Worm (Caenorhabditis elegans) whole organism, early embryonic: ENCODE data around the gene fbxa-120.
"Not testable (repeated sequence)": the region's sequence is repeated elsewhere in the genome, so short reads cannot be mapped to it uniquely, and the experiment has no call there.

ENCODE experiments used
- B0310.2 ChIP-seq: sonication (generic microtip); optimal IDR thresholded peaks from 2 replicates; lab custom pipeline; 2016; ENCODE audit warnings: mild to moderate bottlenecking, missing genetic modification characterization, missing compliant biosample characterization
- F13C5.2 ChIP-seq: sonication (generic microtip); optimal IDR thresholded peaks from 2 replicates; lab custom pipeline; 2017; ENCODE audit warnings: mild to moderate bottlenecking, missing genetic modification characterization, inconsistent platforms, missing compliant biosample characterization
- aly-1 ChIP-seq: sonication (generic microtip); optimal IDR thresholded peaks from 2 replicates; lab custom pipeline; 2016; ENCODE audit warnings: missing genetic modification characterization, missing compliant biosample characterization
- ama-1 ChIP-seq: fragments of 150-350 bp; optimal IDR thresholded peaks from 2 replicates; lab custom pipeline; 2014
- ceh-13 ChIP-seq: fragments of 200-800 bp; sonication (Bioruptor generic); optimal IDR thresholded peaks from 2 replicates; lab custom pipeline; 2018; ENCODE audit warnings: mild to moderate bottlenecking, missing genetic modification characterization, missing compliant biosample characterization
- ceh-36 ChIP-seq: sonication (generic microtip); optimal IDR thresholded peaks from 2 replicates; lab custom pipeline; 2016; ENCODE audit warnings: missing genetic modification characterization, inconsistent platforms, missing compliant biosample characterization
- ets-7 ChIP-seq: sonication (generic microtip); optimal IDR thresholded peaks from 2 replicates; lab custom pipeline; 2016; ENCODE audit warnings: missing genotype, missing genetic modification characterization, missing compliant biosample characterization
- flt-1 ChIP-seq: fragments of 200-800 bp; sonication (Bioruptor generic); IDR thresholded peaks from 2 replicates; pipeline ENCODE4 v1.3.6; 2022; ENCODE audit warnings: missing genetic modification characterization, missing compliant biosample characterization
- hmbx-1 ChIP-seq: sonication (generic microtip); optimal IDR thresholded peaks from 2 replicates; lab custom pipeline; 2016; ENCODE audit warnings: mild to moderate bottlenecking, missing genetic modification characterization, missing compliant biosample characterization
- hmg-4 ChIP-seq: fragments of 200-800 bp; sonication (Bioruptor generic); optimal IDR thresholded peaks from 2 replicates; lab custom pipeline; 2018; ENCODE audit warnings: mild to moderate bottlenecking, missing genetic modification characterization, missing compliant biosample characterization
- hnd-1 ChIP-seq: sonication (generic microtip); optimal IDR thresholded peaks from 2 replicates; lab custom pipeline; 2016; ENCODE audit warnings: missing genetic modification characterization, missing compliant biosample characterization
- pes-1 ChIP-seq: fragments of 200-800 bp; sonication (Bioruptor generic); IDR thresholded peaks from 2 replicates; pipeline ENCODE4 v1.3.6; 2022; ENCODE audit warnings: missing genetic modification reagents, missing genetic modification characterization, missing compliant biosample characterization
- scrt-1 ChIP-seq: fragments of 200-800 bp; sonication (Bioruptor generic); IDR thresholded peaks from 2 replicates; pipeline ENCODE4 v1.3.6; 2022; ENCODE audit warnings: missing genetic modification characterization, missing compliant biosample characterization
- sea-1 ChIP-seq: fragments of 200-800 bp; sonication (Bioruptor generic); conservative IDR thresholded peaks from 2 replicates; pipeline ENCODE4 v1.3.6; 2022; ENCODE audit warnings: missing genetic modification characterization, missing compliant biosample characterization
- tbx-11 ChIP-seq: fragments of 200-800 bp; sonication (Bioruptor generic); IDR thresholded peaks from 2 replicates; pipeline ENCODE4 v1.3.6; 2022; ENCODE audit warnings: missing genetic modification characterization, missing compliant biosample characterization
- tbx-37 ChIP-seq: fragments of 200-800 bp; sonication (Bioruptor generic); conservative IDR thresholded peaks from 2 replicates; pipeline ENCODE4 v1.3.6; 2022; ENCODE audit warnings: missing genetic modification reagents, missing genetic modification characterization, missing compliant biosample characterization
- tra-4 ChIP-seq: sonication (generic microtip); optimal IDR thresholded peaks from 2 replicates; lab custom pipeline; 2017; ENCODE audit warnings: missing genetic modification characterization, missing compliant biosample characterization

The fbxa-120 gene

ce11 chrX:17301900-17302299 is 619 bp upstream of the fbxa-120 start, which contains the start of gene C33E10.10:
TSS of gene C33E10.10 (minus strand) at chrX:17302000.
- TF ChIP-seq F13C5.2 (tag; lab: Kevin White, UChicago) (no peak), scrt-1 (no peak), hnd-1 (tag; lab: Kevin White, UChicago) (no peak), sea-1 (GFP tag; lab: Robert Waterston, UW) (no peak), B0310.2 (tag; lab: Kevin White, UChicago) (no peak), hmbx-1 (tag; lab: Kevin White, UChicago) (no peak), aly-1 (tag; lab: Kevin White, UChicago) (no peak), hmg-4 (GFP tag; lab: Kevin White, UChicago) (no peak), tbx-11 (GFP tag; lab: Robert Waterston, UW) (no peak)

ce11 chrX:17304920-17305319 is 2.4 kb downstream of the fbxa-120 start, which contains the start of gene C33E10.1:
TSS of gene C33E10.1 (plus strand) at chrX:17305220.
- TF ChIP-seq B0310.2 (tag; lab: Kevin White, UChicago); tbx-11 (GFP tag; lab: Robert Waterston, UW); scrt-1: not testable (repeated sequence)

ce11 chrX:17310730-17311312 is 8.3 kb downstream of the fbxa-120 start, which contains the start of gene C53C11.4:
TSS of gene C53C11.4 (plus strand) at chrX:17310908.
- not testable (repeated sequence) for TF ChIP-seq F13C5.2 (tag; lab: Kevin White, UChicago); tbx-11 (GFP tag; lab: Robert Waterston, UW); tbx-37 (GFP tag; lab: Robert Waterston, UW)

- TF ChIP-seq tra-4 (tag; lab: Kevin White, UChicago) (no peak), ama-1 (lab: Kevin White, UChicago) (no peak), hnd-1 (tag; lab: Kevin White, UChicago) (no peak), tbx-11 (GFP tag; lab: Robert Waterston, UW) (0 out of 2 replicates have a peak, but pooled peaks have one; percentile 19), aly-1 (tag; lab: Kevin White, UChicago) (peak; percentile 69), tbx-37 (GFP tag; lab: Robert Waterston, UW) (no peak), ceh-13 (GFP tag; lab: Kevin White, UChicago) (no peak), sea-1 (GFP tag; lab: Robert Waterston, UW) (0 out of 2 replicates have a peak, but pooled peaks have one; percentile 59), F13C5.2 (tag; lab: Kevin White, UChicago) (peak; percentile 17), hmg-4 (GFP tag; lab: Kevin White, UChicago) (peak; percentile 89), ets-7 (peak; percentile 1), B0310.2 (tag; lab: Kevin White, UChicago) (no peak), ceh-36 (tag; lab: Kevin White, UChicago) (no peak)
Observed at ce11 chrX:17314948-17315347, 12.4 kb downstream of the fbxa-120 start.

- no peak for TF ChIP-seq aly-1 (tag; lab: Kevin White, UChicago)
- TF ChIP-seq hmg-4 (GFP tag; lab: Kevin White, UChicago): no peak
- no peak for TF ChIP-seq ceh-36 (tag; lab: Kevin White, UChicago)
Observed at ce11 chrX:17318284-17318683, 15.8 kb downstream of the fbxa-120 start, which contains the start of gene ptr-5. TSS of gene ptr-5 (plus strand) at chrX:17318584.

ce11 chrX:17320572-17320971 is 18.1 kb downstream of the fbxa-120 start:
- TF ChIP-seq B0310.2 (tag; lab: Kevin White, UChicago): no peak
- TF ChIP-seq tbx-37 (GFP tag; lab: Robert Waterston, UW): no peak
- no peak for TF ChIP-seq scrt-1
- no peak for TF ChIP-seq ceh-36 (tag; lab: Kevin White, UChicago)
- TF ChIP-seq hnd-1 (tag; lab: Kevin White, UChicago): no peak
- no peak for TF ChIP-seq ama-1 (lab: Kevin White, UChicago)
- TF ChIP-seq tbx-11 (GFP tag; lab: Robert Waterston, UW): no peak
- no peak for TF ChIP-seq pes-1 (GFP tag; lab: Robert Waterston, UW)
- no peak for TF ChIP-seq tra-4 (tag; lab: Kevin White, UChicago)

- TF ChIP-seq tra-4 (tag; lab: Kevin White, UChicago) (no peak), aly-1 (tag; lab: Kevin White, UChicago) (no peak), scrt-1 (no peak), hmg-4 (GFP tag; lab: Kevin White, UChicago) (no peak), pes-1 (GFP tag; lab: Robert Waterston, UW) (no peak), flt-1 (GFP tag; lab: Robert Waterston, UW) (no peak), tbx-11 (GFP tag; lab: Robert Waterston, UW) (no peak), tbx-37 (GFP tag; lab: Robert Waterston, UW) (no peak), B0310.2 (tag; lab: Kevin White, UChicago) (no peak), hmbx-1 (tag; lab: Kevin White, UChicago) (no peak), ceh-13 (GFP tag; lab: Kevin White, UChicago) (no peak), F13C5.2 (tag; lab: Kevin White, UChicago) (no peak), hnd-1 (tag; lab: Kevin White, UChicago) (no peak), ama-1 (lab: Kevin White, UChicago) (no peak), ets-7 (no peak), ceh-36 (tag; lab: Kevin White, UChicago) (no peak), sea-1 (GFP tag; lab: Robert Waterston, UW) (no peak)
Observed at ce11 chrX:17324954-17325353, 22.4 kb downstream of the fbxa-120 start.
